Worm (Caenorhabditis elegans) whole organism, L1 larva: Measurements from ENCODE around the gene scp-1.

Experiments
- C04F5.9 ChIP-seq: sonication (generic microtip); optimal IDR thresholded peaks from 2 replicates; lab custom pipeline; 2016; ENCODE audit warnings: missing genetic modification characterization, missing compliant biosample characterization
- Y116A8C.19 ChIP-seq: sonication (generic microtip); optimal IDR thresholded peaks from 2 replicates; lab custom pipeline; 2016; ENCODE audit warnings: missing compliant biosample characterization, missing genetic modification characterization, borderline replicate concordance
- alr-1 ChIP-seq: fragments of 200-800 bp; sonication (Bioruptor generic); optimal IDR thresholded peaks from 2 replicates; lab custom pipeline; 2018; ENCODE audit warnings: borderline replicate concordance, mild to moderate bottlenecking, missing genetic modification characterization, missing compliant biosample characterization
- blmp-1 ChIP-seq: fragments of 150-350 bp; optimal IDR thresholded peaks from 2 replicates; lab custom pipeline; 2014; ENCODE audit warnings: missing biosample characterization, missing genetic modification characterization
- ceh-63 ChIP-seq: fragments of 200-800 bp; sonication (Bioruptor generic); optimal IDR thresholded peaks from 2 replicates; lab custom pipeline; 2018; ENCODE audit warnings: mild to moderate bottlenecking, missing genetic modification characterization, missing compliant biosample characterization
- ceh-8 ChIP-seq: fragments of 200-800 bp; sonication (Bioruptor generic); optimal IDR thresholded peaks from 2 replicates; lab custom pipeline; 2018; ENCODE audit warnings: mild to moderate bottlenecking, missing genetic modification characterization, moderate library complexity, missing compliant biosample characterization
- ceh-90 ChIP-seq: sonication (generic microtip); optimal IDR thresholded peaks from 2 replicates; lab custom pipeline; 2016; ENCODE audit warnings: missing genetic modification characterization, missing compliant biosample characterization
- dpl-1 ChIP-seq, 3 experiments: fragments of 150-350 bp in 2 of 3; sonication (generic microtip) in 1 of 3; optimal IDR thresholded peaks; 2 replicates each; lab custom pipeline; 2014 to 2017; ENCODE audit warnings: missing biosample characterization in 3 of 3, missing genetic modification characterization in 3 of 3, missing genetic modification reagents in 3 of 3
- dsc-1 ChIP-seq: sonication (generic microtip); optimal IDR thresholded peaks from 2 replicates; lab custom pipeline; 2016; ENCODE audit warnings: mild to moderate bottlenecking, missing genetic modification characterization, missing compliant biosample characterization
- efl-1 ChIP-seq, 4 experiments: fragments of 150-350 bp; optimal IDR thresholded peaks in 3 of 4; peaks in 1 of 4; 1 replicate in 1 of 4; 2 replicates in 3 of 4; lab custom pipeline; 2014; ENCODE audit warnings: missing biosample characterization in 2 of 4, missing genetic modification characterization in 2 of 4, missing genetic modification reagents in 2 of 4
- efl-3 ChIP-seq: fragments of 200-800 bp; sonication (Bioruptor generic); optimal IDR thresholded peaks from 2 replicates; lab custom pipeline; 2018; ENCODE audit warnings: mild to moderate bottlenecking, missing genetic modification characterization, missing compliant biosample characterization
- egl-13 ChIP-seq: sonication (generic microtip); optimal IDR thresholded peaks from 2 replicates; lab custom pipeline; 2016; ENCODE audit warnings: missing genotype, missing genetic modification reagents, missing genetic modification characterization, missing compliant biosample characterization
- egl-27 ChIP-seq, 2 experiments: fragments of 150-350 bp in 1 of 2; sonication (generic microtip); optimal IDR thresholded peaks; 3 replicates each; lab custom pipeline; 2017 to 2018; ENCODE audit warnings: missing biosample characterization in 2 of 2, missing genetic modification characterization in 2 of 2, missing genetic modification reagents in 2 of 2
- fkh-10 ChIP-seq: sonication (generic microtip); optimal IDR thresholded peaks from 2 replicates; lab custom pipeline; 2017; ENCODE audit warnings: missing biosample characterization, missing genetic modification reagents, missing genetic modification characterization
- fkh-4 ChIP-seq: sonication (generic microtip); optimal IDR thresholded peaks from 2 replicates; lab custom pipeline; 2016; ENCODE audit warnings: missing compliant biosample characterization, missing genetic modification characterization, borderline replicate concordance
- fkh-8 ChIP-seq: sonication (generic microtip); optimal IDR thresholded peaks from 2 replicates; lab custom pipeline; 2016; ENCODE audit warnings: mild to moderate bottlenecking, missing genetic modification characterization, missing compliant biosample characterization
- hpl-2 ChIP-seq: fragments of 150-350 bp; optimal IDR thresholded peaks from 2 replicates; lab custom pipeline; 2014; ENCODE audit warnings: missing biosample characterization, missing genetic modification reagents, missing genetic modification characterization
- irx-1 ChIP-seq: sonication (generic microtip); optimal IDR thresholded peaks from 2 replicates; lab custom pipeline; 2016; ENCODE audit warnings: missing genetic modification characterization, missing compliant biosample characterization
- isw-1 ChIP-seq: fragments of 200-800 bp; sonication (Bioruptor generic); IDR thresholded peaks from 2 replicates; pipeline ENCODE4 v1.3.6; 2022; ENCODE audit warnings: missing genetic modification characterization, missing compliant biosample characterization
- lin-35 ChIP-seq, 2 experiments: fragments of 150-350 bp; optimal IDR thresholded peaks; 2 replicates each; lab custom pipeline; 2014; ENCODE audit warnings: missing biosample characterization in 2 of 2, missing genetic modification characterization in 2 of 2, missing genetic modification reagents in 2 of 2
- mdl-1 ChIP-seq, 2 experiments: fragments of 150-350 bp; optimal IDR thresholded peaks; 2 replicates each; lab custom pipeline; 2014 to 2017; ENCODE audit warnings: missing biosample characterization in 2 of 2, missing genetic modification characterization in 2 of 2, inconsistent platforms in 1 of 2
- mep-1 ChIP-seq: fragments of 150-350 bp; optimal IDR thresholded peaks from 2 replicates; lab custom pipeline; 2014; ENCODE audit warnings: missing biosample characterization, missing genetic modification characterization
- nhr-11 ChIP-seq: fragments of 150-350 bp; optimal IDR thresholded peaks from 2 replicates; lab custom pipeline; 2014; ENCODE audit warnings: missing biosample characterization, missing genetic modification characterization
- nhr-19 ChIP-seq: fragments of 200-800 bp; sonication (Bioruptor generic); conservative IDR thresholded peaks from 2 replicates; pipeline ENCODE4 v1.3.6; 2022; ENCODE audit warnings: missing genetic modification characterization, missing compliant biosample characterization
- nhr-28 ChIP-seq: fragments of 150-350 bp; optimal IDR thresholded peaks from 2 replicates; lab custom pipeline; 2014; ENCODE audit warnings: missing biosample characterization, missing genetic modification characterization
- nhr-76 ChIP-seq: sonication (generic microtip); optimal IDR thresholded peaks from 2 replicates; lab custom pipeline; 2017; ENCODE audit warnings: missing biosample characterization, missing genetic modification characterization
- nhr-77 ChIP-seq: fragments of 150-350 bp; optimal IDR thresholded peaks from 2 replicates; lab custom pipeline; 2014; ENCODE audit warnings: missing biosample characterization, missing genetic modification characterization
- nhr-85 ChIP-seq: sonication (generic microtip); peaks from one replicate; lab custom pipeline; 2016; ENCODE audit warnings: missing genetic modification characterization, inconsistent platforms, missing compliant biosample characterization
- pag-3 ChIP-seq: sonication (generic microtip); optimal IDR thresholded peaks from 2 replicates; lab custom pipeline; 2017; ENCODE audit warnings: missing genetic modification characterization, mild to moderate bottlenecking, missing compliant biosample characterization, antibody characterized with exemption, borderline replicate concordance; ENCODE audit not compliant: insufficient read depth
- pax-3 ChIP-seq: fragments of 200-800 bp; sonication (Bioruptor generic); optimal IDR thresholded peaks from 2 replicates; lab custom pipeline; 2018; ENCODE audit warnings: mild to moderate bottlenecking, missing genetic modification characterization, moderate library complexity, missing compliant biosample characterization
- pqm-1 ChIP-seq: sonication (generic microtip); optimal IDR thresholded peaks from 3 replicates; lab custom pipeline; 2017; ENCODE audit warnings: missing biosample characterization, missing genetic modification characterization
- snpc-4 ChIP-seq: fragments of 150-350 bp; optimal IDR thresholded peaks from 2 replicates; lab custom pipeline; 2014; ENCODE audit warnings: missing biosample characterization, missing genetic modification characterization
- sptf-1 ChIP-seq: fragments of 150-350 bp; optimal IDR thresholded peaks from 2 replicates; lab custom pipeline; 2014; ENCODE audit warnings: missing biosample characterization, missing genetic modification characterization
- swsn-7 ChIP-seq: sonication (generic microtip); optimal IDR thresholded peaks from 2 replicates; lab custom pipeline; 2016; ENCODE audit warnings: missing genetic modification characterization, missing compliant biosample characterization
- tlp-1 ChIP-seq: fragments of 150-350 bp; optimal IDR thresholded peaks from 2 replicates; lab custom pipeline; 2014; ENCODE audit warnings: missing biosample characterization, missing genetic modification characterization
- unc-130 ChIP-seq: fragments of 150-350 bp; optimal IDR thresholded peaks from 2 replicates; lab custom pipeline; 2017; ENCODE audit warnings: missing biosample characterization, missing genetic modification characterization, inconsistent platforms
- unc-30 ChIP-seq: sonication (generic microtip); optimal IDR thresholded peaks from 2 replicates; lab custom pipeline; 2017; ENCODE audit warnings: missing biosample characterization, missing genetic modification characterization
- unc-62 ChIP-seq: fragments of 150-350 bp; optimal IDR thresholded peaks from 2 replicates; lab custom pipeline; 2014; ENCODE audit warnings: missing biosample characterization, missing genetic modification reagents, missing genetic modification characterization
- xbp-1 ChIP-seq: sonication (generic microtip); optimal IDR thresholded peaks from 2 replicates; lab custom pipeline; 2016; ENCODE audit warnings: missing genetic modification characterization, missing compliant biosample characterization
- zag-1 ChIP-seq: fragments of 150-350 bp; optimal IDR thresholded peaks from 2 replicates; lab custom pipeline; 2014; ENCODE audit warnings: missing biosample characterization, missing genetic modification characterization
- zip-4 ChIP-seq: fragments of 200-800 bp; sonication (Bioruptor generic); optimal IDR thresholded peaks from 2 replicates; lab custom pipeline; 2018; ENCODE audit warnings: mild to moderate bottlenecking, missing genetic modification characterization, moderate library complexity, missing compliant biosample characterization
- ztf-11 ChIP-seq, 2 experiments: sonication (generic microtip); optimal IDR thresholded peaks; 2 replicates each; lab custom pipeline; 2016 to 2017; ENCODE audit warnings: missing genetic modification characterization in 2 of 2, missing biosample characterization in 1 of 2, missing compliant biosample characterization in 1 of 2

The scp-1 gene

ce11 chrII:9331343-9331742, 2.5 kb upstream of the scp-1 start, which contains the start of gene eif-3.F:
Gene eif-3.F (plus strand): TSS chrII:9331643.
- TF ChIP-seq efl-1 (optimal IDR thresholded peaks at IDR 0.05; lab: Kevin White, UChicago) (no peak), efl-1 (GFP tag; optimal IDR thresholded peaks at IDR 0.05 in 1 of 2; lab: Kevin White, UChicago) (no peak), lin-35 (GFP tag; optimal IDR thresholded peaks at IDR 0.05; lab: Kevin White, UChicago) (no peak), sptf-1 (tag; lab: Kevin White, UChicago) (no peak), ceh-90 (tag; lab: Kevin White, UChicago) (no peak), nhr-85 (tag; lab: Kevin White, UChicago) (no peak), blmp-1 (no peak), ceh-63 (GFP tag; lab: Kevin White, UChicago) (no peak), nhr-28 (tag; lab: Kevin White, UChicago) (no peak), tlp-1 (tag; lab: Kevin White, UChicago) (no peak), nhr-77 (tag; lab: Kevin White, UChicago) (no peak), ztf-11 (tag; optimal IDR thresholded peaks at IDR 0.05; lab: Kevin White, UChicago) (no peak), fkh-10 (GFP tag; lab: Kevin White, UChicago) (no peak), swsn-7 (tag; lab: Kevin White, UChicago) (no peak), irx-1 (tag; lab: Kevin White, UChicago) (no peak), Y116A8C.19 (tag; lab: Kevin White, UChicago) (no peak), mdl-1 (tag; optimal IDR thresholded peaks at IDR 0.05; lab: Kevin White, UChicago) (no peak), unc-130 (tag; lab: Kevin White, UChicago) (no peak), alr-1 (tag; lab: Kevin White, UChicago) (no peak), fkh-8 (tag; lab: Kevin White, UChicago) (no peak), ceh-8 (no peak)
- TF ChIP-seq, all 84 proteins: peak for 0

- TF ChIP-seq snpc-4 (tag; lab: Kevin White, UChicago) (no peak), pag-3 (tag; lab: Kevin White, UChicago) (no peak)
Measured at ce11 chrII:9333034-9333433, 780 bp upstream of the scp-1 start.

- TF ChIP-seq nhr-77 (tag; lab: Kevin White, UChicago) (no peak), ceh-90 (tag; lab: Kevin White, UChicago) (no peak), unc-30 (no peak), mep-1 (tag; lab: Kevin White, UChicago) (peak; percentile 32), ceh-63 (GFP tag; lab: Kevin White, UChicago) (no peak), pqm-1 (tag; lab: Kevin White, UChicago) (no peak)
- TF ChIP-seq, all 84 proteins: peak for 1
Measured at ce11 chrII:9336651-9337050, 2.8 kb downstream of the scp-1 start.

- TF ChIP-seq nhr-19 (GFP tag; lab: Robert Waterston, UW) (no peak), xbp-1 (no peak), dpl-1 (GFP tag; optimal IDR thresholded peaks at IDR 0.05; lab: Kevin White, UChicago) (no peak), egl-27 (tag; optimal IDR thresholded peaks at IDR 0.05; lab: Kevin White, UChicago) (no peak), egl-13 (tag; lab: Kevin White, UChicago) (no peak), lin-35 (GFP tag; optimal IDR thresholded peaks at IDR 0.05; lab: Kevin White, UChicago) (no peak), ceh-8 (no peak), mep-1 (tag; lab: Kevin White, UChicago) (peak; percentile 10)
Measured at ce11 chrII:9338859-9339258, 5.0 kb downstream of the scp-1 start, which contains the start of gene ttll-12. Gene ttll-12 (plus strand): TSS chrII:9338997.

- TF ChIP-seq nhr-19 (GFP tag; lab: Robert Waterston, UW) (peak; percentile 53), pag-3 (tag; lab: Kevin White, UChicago) (no peak), mep-1 (tag; lab: Kevin White, UChicago) (peak; percentile 20), unc-30 (no peak), fkh-8 (tag; lab: Kevin White, UChicago) (no peak), swsn-7 (tag; lab: Kevin White, UChicago) (no peak), unc-62 (GFP tag; lab: Kevin White, UChicago) (no peak), zag-1 (tag; lab: Kevin White, UChicago) (no peak), isw-1 (GFP tag; lab: Robert Waterston, UW) (no peak), C04F5.9 (tag; lab: Kevin White, UChicago) (no peak), ceh-90 (tag; lab: Kevin White, UChicago) (no peak), fkh-4 (tag; lab: Kevin White, UChicago) (no peak), pax-3 (tag; lab: Kevin White, UChicago) (no peak), dsc-1 (no peak), pqm-1 (tag; lab: Kevin White, UChicago) (no peak), nhr-76 (tag; lab: Kevin White, UChicago) (no peak), nhr-11 (no peak), efl-3 (GFP tag; lab: Kevin White, UChicago) (no peak), egl-27 (tag; optimal IDR thresholded peaks at IDR 0.05; lab: Kevin White, UChicago) (peak in 1 of 2 experiments; percentile 29), ceh-8 (no peak), hpl-2 (no peak), ztf-11 (tag; optimal IDR thresholded peaks at IDR 0.05; lab: Kevin White, UChicago) (no peak), zip-4 (no peak)
Measured at ce11 chrII:9343955-9344354, 10.1 kb downstream of the scp-1 start.
